Worm (Caenorhabditis elegans): ENCODE data around the gene F26F2.10.

F26F2.10 gene

ce11 chrV:20626043-20626761 lies 31.6 kb upstream of the F26F2.10 start, which contains the start of the genes F46B3.9 and srz-18:
TSS of gene F46B3.9 (minus strand) at chrV:20626143.
TSS of gene srz-18 (plus strand) at chrV:20626711.
- TF ChIP-seq zfh-2 (GFP tag; conservative IDR thresholded peaks at IDR 0.05) (no peak), nhr-90 (tag; optimal IDR thresholded peaks at IDR 0.05) (no peak), ceh-91 (GFP tag; IDR thresholded peaks at IDR 0.05) (no peak), ztf-28 (GFP tag; IDR thresholded peaks at IDR 0.05) (no peak), lin-40 (tag; optimal IDR thresholded peaks at IDR 0.05) (no peak), F39B2.1 (GFP tag; IDR thresholded peaks at IDR 0.05) (no peak), rec-8 (tag; optimal IDR thresholded peaks at IDR 0.05) (no peak), ama-1 (optimal IDR thresholded peaks at IDR 0.05) (no peak), ama-1 (GFP tag; optimal IDR thresholded peaks at IDR 0.05) (no peak), dox-1 (GFP tag; IDR thresholded peaks at IDR 0.05) (no peak), ztf-22 (GFP tag; optimal IDR thresholded peaks at IDR 0.05) (no peak), lin-54 (GFP tag; optimal IDR thresholded peaks at IDR 0.05) (no peak), sdz-38 (tag; optimal IDR thresholded peaks at IDR 0.05) (no peak), pbrm-1 (GFP tag; IDR thresholded peaks at IDR 0.05) (no peak), snpc-1.3 (tag; optimal IDR thresholded peaks at IDR 0.05; ENCODE audit: insufficient read depth) (no peak), T07F8.4 (tag; optimal IDR thresholded peaks at IDR 0.05) (no peak), ztf-18 (tag; optimal IDR thresholded peaks at IDR 0.05) (no peak), chd-7 (tag; optimal IDR thresholded peaks at IDR 0.05) (no peak)

ce11 chrV:20625260-20625659 lies 30.6 kb upstream of the F26F2.10 start:
- no peak for TF ChIP-seq nfyb-1 (GFP tag; IDR thresholded peaks at IDR 0.05)
- no peak for TF ChIP-seq ztf-28 (GFP tag; IDR thresholded peaks at IDR 0.05)
- TF ChIP-seq tbx-9 (tag; optimal IDR thresholded peaks at IDR 0.05; ENCODE audit: borderline replicate concordance): no peak
- TF ChIP-seq F52B5.7 (tag; optimal IDR thresholded peaks at IDR 0.05): no peak
- no peak for TF ChIP-seq ceh-27 (GFP tag; optimal IDR thresholded peaks at IDR 0.05)
- TF ChIP-seq lin-35 (GFP tag; optimal IDR thresholded peaks at IDR 0.05): no peak
- TF ChIP-seq egl-44 (GFP tag; IDR thresholded peaks at IDR 0.05): no peak
- TF ChIP-seq nhr-179 (tag; optimal IDR thresholded peaks at IDR 0.05): no peak
- TF ChIP-seq snpc-1.1 (tag; optimal IDR thresholded peaks at IDR 0.05; ENCODE audit: insufficient read depth): no peak
- no peak for TF ChIP-seq B0019.2 (GFP tag; conservative IDR thresholded peaks at IDR 0.05)
- TF ChIP-seq ets-4 (GFP tag; optimal IDR thresholded peaks at IDR 0.05): no peak
- TF ChIP-seq bed-1 (GFP tag; IDR thresholded peaks at IDR 0.05): no peak
- TF ChIP-seq snpc-1.3 (tag; optimal IDR thresholded peaks at IDR 0.05; ENCODE audit: insufficient read depth): no peak
- no peak for TF ChIP-seq sea-2 (GFP tag; IDR thresholded peaks at IDR 0.05)

ce11 chrV:20623060-20623459 lies 28.4 kb upstream of the F26F2.10 start, which contains the start of gene F46B3.8:
TSS of gene F46B3.8 (minus strand) at chrV:20623160.
- TF ChIP-seq tlf-1 (GFP tag; optimal IDR thresholded peaks at IDR 0.05) (no peak), hrde-1 (tag; optimal IDR thresholded peaks at IDR 0.05; ENCODE audit: borderline replicate concordance) (no peak), ztf-26 (tag; optimal IDR thresholded peaks at IDR 0.05) (no peak), lag-1 (GFP tag; IDR thresholded peaks at IDR 0.05) (no peak), snpc-1.1 (tag; optimal IDR thresholded peaks at IDR 0.05; ENCODE audit: insufficient read depth) (no peak), unc-62 (GFP tag; optimal IDR thresholded peaks at IDR 0.05) (no peak), hlh-26 (GFP tag; conservative IDR thresholded peaks at IDR 0.05) (no peak), gei-17 (GFP tag; optimal IDR thresholded peaks at IDR 0.05) (no peak), rcor-1 (GFP tag; IDR thresholded peaks at IDR 0.05) (no peak), aptf-2 (GFP tag; conservative IDR thresholded peaks at IDR 0.05) (no peak)

All from whole organism, young adult.